Worm (Caenorhabditis elegans): ENCODE data around the gene F54A3.2.

Gene F54A3.2

DNA sequence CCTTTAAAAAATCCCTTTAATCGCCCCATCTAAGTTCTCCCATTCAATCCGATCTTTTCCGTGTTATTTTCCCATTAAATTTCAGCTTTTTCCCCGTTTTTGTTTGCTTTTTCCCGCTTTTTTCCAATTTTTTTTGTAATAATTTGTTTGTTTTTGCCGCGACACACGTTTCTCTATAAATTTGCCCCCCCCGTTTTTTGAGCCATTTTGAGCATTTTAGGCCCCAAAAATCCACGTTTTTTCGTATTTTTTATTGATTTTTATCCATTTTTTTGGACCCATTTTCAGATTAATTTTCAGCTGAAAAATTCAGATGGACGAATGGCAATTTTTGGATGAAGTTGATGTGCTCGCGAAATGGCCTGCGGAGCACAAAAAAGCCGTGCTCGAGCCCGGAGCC, at the start of gene F54A3.2:
F54A3.2 (plus strand) TSS at position 301 of the 400 bp plus-strand sequence.
- TF ChIP-seq W03F9.2 (tag; optimal IDR thresholded peaks at IDR 0.05) (no peak), dao-5 (tag; optimal IDR thresholded peaks at IDR 0.05) (no peak), him-1 (tag; optimal IDR thresholded peaks at IDR 0.05) (no peak)

DNA sequence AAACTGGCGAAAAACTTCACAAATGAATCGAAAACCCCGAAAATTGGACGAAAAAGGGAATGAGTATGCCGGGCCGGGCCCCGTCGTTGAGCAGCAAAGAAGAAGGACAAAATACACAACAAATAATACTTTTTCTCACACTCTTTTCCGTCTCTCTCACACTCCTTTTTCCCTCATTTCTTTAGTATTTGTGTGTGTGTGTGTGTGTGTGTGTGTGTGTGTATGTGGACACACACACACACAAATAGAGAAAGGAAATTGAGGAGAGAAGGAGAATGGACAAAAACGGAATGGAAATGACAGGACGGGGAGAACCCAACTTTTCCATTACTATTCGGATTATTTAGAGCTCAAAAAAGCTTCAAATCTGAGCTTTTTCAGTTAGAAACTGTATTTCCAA, 47.9 kb upstream of the F54A3.2 start:
- TF ChIP-seq him-1 (tag; optimal IDR thresholded peaks at IDR 0.05) (no peak), W03F9.2 (tag; optimal IDR thresholded peaks at IDR 0.05) (no peak), dao-5 (tag; optimal IDR thresholded peaks at IDR 0.05) (no peak)

DNA sequence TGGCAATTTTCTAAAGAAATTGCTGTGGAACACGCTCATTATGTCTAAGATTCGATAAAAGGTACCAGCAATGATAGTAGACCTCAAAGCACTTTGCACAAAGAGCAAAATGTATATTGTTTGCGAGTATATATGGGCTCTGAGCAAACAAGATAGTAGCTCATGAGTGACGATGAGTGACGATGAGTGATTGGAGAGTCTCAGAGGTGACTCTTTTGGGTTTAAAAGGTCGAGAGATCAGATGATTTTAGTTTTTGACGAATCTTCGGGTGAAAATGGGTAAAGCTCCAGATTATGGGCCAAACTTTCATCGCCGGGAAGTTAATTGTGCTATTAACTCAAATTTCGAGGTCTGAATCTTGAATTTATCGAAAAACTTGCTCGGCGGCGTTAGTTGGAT, 46.7 kb upstream of the F54A3.2 start:
- no peak for TF ChIP-seq dao-5 (tag; optimal IDR thresholded peaks at IDR 0.05)
- TF ChIP-seq W03F9.2 (tag; optimal IDR thresholded peaks at IDR 0.05): no peak
- TF ChIP-seq him-1 (tag; optimal IDR thresholded peaks at IDR 0.05): no peak

DNA sequence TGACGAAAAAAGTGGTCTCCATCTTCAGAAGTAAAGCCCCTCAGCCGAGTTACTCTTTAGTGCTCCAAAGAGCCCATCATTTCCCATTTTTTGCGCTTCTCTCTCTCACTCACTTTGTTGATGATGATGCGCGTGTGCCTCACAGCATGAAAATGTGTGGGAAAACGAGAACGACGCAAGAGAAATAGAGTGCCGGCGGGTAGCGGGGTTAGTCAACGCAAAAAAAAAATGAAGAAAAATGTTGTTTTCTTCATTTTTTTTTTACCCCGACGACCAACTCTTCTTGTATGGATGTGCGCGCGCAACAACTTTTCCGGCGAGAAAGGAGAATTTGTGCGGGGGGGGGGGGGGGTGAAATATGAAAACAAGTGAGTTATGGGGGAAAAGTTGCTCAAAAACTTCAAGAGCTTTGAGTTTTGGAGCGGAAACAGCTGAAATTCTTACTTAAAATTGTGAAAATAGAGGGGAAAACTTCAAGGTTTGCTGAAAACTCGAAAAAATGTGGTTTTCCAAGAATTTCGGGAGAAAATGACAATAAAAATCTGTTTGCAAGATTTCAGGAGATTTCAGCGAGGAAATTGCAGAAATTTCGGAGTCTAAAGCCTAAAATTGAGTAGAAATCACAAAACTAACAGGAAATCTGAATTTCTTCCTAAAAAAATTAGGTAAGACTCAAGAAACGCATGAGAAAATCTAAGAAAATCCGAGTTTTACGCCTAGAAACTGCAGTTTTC, 45.7 kb upstream of the F54A3.2 start, which contains the start of gene C33C12.1:
C33C12.1 (plus strand) TSS at position 684 of the 734 bp plus-strand sequence.
- TF ChIP-seq W03F9.2 (tag; optimal IDR thresholded peaks at IDR 0.05): no peak
- TF ChIP-seq him-1 (tag; optimal IDR thresholded peaks at IDR 0.05): peak; percentile 7
- TF ChIP-seq dao-5 (tag; optimal IDR thresholded peaks at IDR 0.05): no peak

DNA sequence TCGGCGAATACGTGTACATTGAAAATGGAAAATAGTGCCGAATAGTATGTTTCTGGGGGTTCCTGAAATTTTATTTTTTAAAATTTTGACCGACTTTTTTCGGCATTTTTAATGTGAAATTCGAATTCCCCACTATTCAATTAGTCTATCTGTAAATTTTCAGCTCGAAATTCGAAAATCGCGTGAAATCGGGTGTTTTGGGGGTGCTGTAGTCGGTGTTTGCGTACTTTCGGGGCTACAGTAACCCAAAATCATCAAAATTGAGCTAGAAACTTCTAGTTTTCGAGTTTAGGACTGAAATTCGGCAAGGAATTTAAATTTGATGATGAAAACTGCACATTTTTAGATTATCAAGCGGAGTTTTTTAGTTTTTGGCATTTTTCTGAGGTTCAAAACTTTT, 41.3 kb upstream of the F54A3.2 start:
- no peak for TF ChIP-seq him-1 (tag; optimal IDR thresholded peaks at IDR 0.05)
- TF ChIP-seq dao-5 (tag; optimal IDR thresholded peaks at IDR 0.05): no peak
- no peak for TF ChIP-seq W03F9.2 (tag; optimal IDR thresholded peaks at IDR 0.05)

DNA sequence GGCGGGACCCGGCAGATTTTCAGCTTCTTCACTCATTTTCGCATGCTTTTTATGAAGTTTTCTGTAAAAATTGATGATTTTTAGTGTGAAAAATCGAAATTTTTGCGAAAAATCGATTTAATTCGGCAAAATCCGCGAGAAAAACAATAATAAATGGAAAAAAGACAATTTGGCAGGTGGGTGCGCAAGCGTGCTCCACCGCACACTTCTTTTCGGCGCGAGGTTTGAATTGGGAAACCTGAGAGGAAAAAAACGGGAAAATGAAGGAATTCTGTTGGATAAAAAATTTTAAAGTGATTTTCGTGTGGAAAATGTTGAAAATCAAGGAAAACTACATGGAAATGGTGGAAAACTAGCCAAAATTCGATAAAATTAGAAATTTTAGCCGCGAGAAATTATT, 39.4 kb upstream of the F54A3.2 start, which contains the start of gene Y59C2A.2:
Y59C2A.2 (minus strand) TSS at position 61 of the 400 bp plus-strand sequence.
- TF ChIP-seq dao-5 (tag; optimal IDR thresholded peaks at IDR 0.05) (no peak), W03F9.2 (tag; optimal IDR thresholded peaks at IDR 0.05) (no peak), him-1 (tag; optimal IDR thresholded peaks at IDR 0.05) (no peak)

DNA sequence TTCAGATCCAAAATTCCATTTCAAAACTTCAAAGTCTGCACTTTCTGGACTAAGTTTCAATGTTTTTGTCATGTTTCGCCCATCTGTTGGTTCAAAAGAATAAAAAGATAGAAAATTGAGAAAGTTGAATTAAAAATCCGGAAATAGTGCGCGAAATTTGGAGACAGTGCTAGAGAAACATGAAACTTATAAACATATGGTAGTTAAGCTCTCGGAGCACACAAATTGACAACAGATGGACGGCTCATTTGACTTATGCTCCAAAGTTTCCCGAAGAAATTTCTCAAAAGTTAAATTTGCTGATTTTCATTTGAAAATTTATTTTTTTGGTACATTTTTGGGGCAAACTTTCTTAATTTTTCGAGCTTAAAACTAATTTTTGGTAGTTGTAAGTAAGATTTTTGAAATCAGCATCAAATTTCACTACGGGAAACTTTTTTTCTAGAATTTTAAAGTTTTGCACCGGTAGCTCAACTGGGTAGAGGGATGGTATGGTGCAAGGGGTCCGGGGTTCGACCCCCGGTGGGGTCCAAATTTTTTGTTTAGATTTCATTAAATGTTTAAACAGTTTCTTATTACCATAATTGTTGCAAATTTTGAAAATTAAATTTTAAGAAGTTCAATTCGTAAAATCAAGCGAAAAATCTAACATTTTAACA, 37.2 kb upstream of the F54A3.2 start:
- TF ChIP-seq dao-5 (tag; optimal IDR thresholded peaks at IDR 0.05): no peak
- TF ChIP-seq him-1 (tag; optimal IDR thresholded peaks at IDR 0.05): no peak

DNA sequence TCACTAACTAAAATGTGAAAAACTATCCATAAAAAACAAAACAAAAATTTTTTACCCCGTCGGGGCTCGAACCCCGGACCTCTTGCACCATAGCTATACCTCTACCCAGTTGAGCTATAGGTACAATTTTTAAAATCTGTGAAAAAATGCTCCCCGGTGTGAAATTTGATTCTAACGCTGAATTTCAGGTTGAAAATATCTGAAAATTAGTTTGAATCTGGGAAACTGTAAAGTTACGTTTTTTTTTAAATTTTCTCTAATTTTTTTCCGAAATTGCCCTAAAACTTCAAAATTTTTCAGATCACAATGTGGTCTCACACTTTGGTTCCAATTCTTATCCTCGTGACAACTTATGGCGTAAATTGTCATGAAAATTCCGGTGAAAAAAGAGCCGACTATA, 35.6 kb upstream of the F54A3.2 start, which contains the start of gene Y59C2A.1:
Y59C2A.1 (plus strand) TSS at position 301 of the 400 bp plus-strand sequence.
- no peak for TF ChIP-seq W03F9.2 (tag; optimal IDR thresholded peaks at IDR 0.05)
- TF ChIP-seq dao-5 (tag; optimal IDR thresholded peaks at IDR 0.05): no peak
- no peak for TF ChIP-seq him-1 (tag; optimal IDR thresholded peaks at IDR 0.05)

DNA sequence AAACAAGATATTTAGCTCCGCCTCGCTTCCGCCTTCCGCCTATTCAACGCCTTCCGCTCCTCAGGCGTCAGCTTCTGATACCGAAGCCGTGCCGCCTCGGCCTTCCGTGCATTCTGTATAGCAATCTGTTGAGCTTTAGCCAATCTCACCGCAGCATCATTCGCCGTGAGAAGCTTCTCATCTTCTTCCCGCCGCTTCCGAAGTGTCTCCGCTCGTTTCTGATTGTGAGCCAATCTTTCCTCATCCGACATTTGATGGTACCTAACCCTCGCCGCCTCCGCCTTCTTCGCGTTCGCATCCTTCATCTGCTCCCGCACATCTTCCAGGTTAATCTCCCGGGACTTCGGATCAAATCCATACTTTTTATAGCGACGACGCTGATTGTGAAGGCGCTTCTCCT, 27.9 kb upstream of the F54A3.2 start:
- TF ChIP-seq dao-5 (tag; optimal IDR thresholded peaks at IDR 0.05): no peak
- no peak for TF ChIP-seq him-1 (tag; optimal IDR thresholded peaks at IDR 0.05)
- TF ChIP-seq W03F9.2 (tag; optimal IDR thresholded peaks at IDR 0.05): no peak

DNA sequence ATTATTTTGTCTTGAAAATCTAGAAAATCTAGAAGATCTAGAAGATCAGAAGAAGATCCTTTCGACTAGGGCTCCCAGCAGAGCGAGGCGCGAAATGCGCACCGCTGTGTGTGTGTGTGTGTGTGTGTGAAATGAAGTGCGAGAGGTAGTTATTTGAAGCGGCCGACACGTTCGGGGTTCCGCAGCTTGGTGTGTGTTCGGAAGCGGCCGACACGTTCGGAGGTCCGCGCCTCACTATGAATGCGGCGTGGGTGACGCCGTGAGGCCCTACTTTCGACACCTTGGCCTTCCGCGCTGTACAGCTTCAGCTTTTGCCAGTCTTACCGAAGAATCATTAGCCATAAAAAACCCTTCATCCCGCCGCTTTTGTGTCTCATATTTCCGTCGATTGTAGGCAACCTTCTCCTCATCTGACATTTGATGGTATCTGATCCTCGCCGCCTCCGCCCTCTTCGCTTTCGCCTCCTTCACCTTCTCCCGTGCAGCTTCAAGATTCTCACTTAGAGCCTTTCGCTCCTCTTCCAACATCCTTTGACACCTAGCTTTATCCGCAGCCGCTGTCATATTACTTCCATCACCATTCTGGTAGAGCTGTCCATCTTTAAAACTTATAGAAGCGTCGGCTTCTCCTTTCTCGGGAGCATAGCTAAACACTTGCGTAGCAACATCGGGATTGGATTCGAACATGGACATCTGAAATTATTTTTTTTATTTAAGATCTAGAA, 26.3 kb upstream of the F54A3.2 start:
- no peak for TF ChIP-seq him-1 (tag; optimal IDR thresholded peaks at IDR 0.05)
- TF ChIP-seq dao-5 (tag; optimal IDR thresholded peaks at IDR 0.05): no peak
- TF ChIP-seq W03F9.2 (tag; optimal IDR thresholded peaks at IDR 0.05): no peak

DNA sequence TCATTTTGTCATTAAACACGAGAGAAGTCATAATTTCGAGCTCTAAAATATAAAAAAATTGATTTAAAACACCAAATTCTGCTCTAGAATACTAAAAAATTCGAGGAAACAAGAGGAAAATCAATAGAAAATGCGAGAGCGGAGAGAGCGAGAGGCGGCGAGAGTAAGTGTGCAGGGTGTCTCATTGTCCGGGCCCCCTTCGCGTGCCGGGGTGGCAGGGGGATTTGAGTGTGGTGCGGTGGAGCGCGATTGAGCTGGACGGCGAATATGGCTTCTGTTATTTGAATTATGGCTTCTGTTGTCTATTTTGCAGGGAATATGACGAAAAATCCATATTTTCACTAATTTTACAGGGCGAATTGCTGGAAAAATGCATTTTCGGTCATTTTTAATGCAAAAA, 23.6 kb upstream of the F54A3.2 start, which contains the start of gene Y59C2A.3:
Y59C2A.3 (minus strand) TSS at position 42 of the 400 bp plus-strand sequence.
- no peak for TF ChIP-seq him-1 (tag; optimal IDR thresholded peaks at IDR 0.05)

DNA sequence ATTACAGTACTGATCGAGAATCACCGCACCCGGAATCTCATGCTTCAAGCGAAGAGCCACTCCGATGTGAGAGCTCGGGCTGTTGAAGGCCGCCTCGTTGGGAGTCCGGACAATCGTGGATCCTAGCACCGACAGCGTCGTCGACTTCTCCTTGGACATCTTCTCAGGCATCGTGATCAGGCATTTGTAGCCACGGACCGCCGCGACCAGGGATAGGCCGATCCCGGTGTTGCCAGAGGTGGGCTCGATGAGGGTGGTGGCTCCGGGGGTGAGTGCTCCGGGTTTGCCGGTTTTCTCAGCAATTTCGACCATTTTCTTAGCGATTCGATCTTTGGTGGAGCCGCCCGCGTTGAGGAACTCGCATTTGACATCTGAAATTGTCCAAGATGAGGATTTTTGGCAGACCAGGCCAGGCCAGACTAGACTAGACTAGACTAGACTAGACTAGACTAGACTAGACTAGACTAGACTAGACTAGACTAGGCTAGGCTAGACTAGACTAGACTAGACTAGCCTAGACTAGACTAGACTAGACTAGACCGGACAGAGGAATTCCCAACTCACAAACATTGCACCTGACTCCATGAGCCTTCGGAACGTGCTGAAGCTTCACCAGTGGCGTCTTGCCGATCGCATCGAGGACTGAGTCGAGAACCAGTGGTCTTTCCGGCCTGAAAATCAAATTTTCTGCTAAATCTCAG, 22.1 kb upstream of the F54A3.2 start:
- TF ChIP-seq dao-5 (tag; optimal IDR thresholded peaks at IDR 0.05): no peak
- TF ChIP-seq him-1 (tag; optimal IDR thresholded peaks at IDR 0.05): no peak
- no peak for TF ChIP-seq W03F9.2 (tag; optimal IDR thresholded peaks at IDR 0.05)

DNA sequence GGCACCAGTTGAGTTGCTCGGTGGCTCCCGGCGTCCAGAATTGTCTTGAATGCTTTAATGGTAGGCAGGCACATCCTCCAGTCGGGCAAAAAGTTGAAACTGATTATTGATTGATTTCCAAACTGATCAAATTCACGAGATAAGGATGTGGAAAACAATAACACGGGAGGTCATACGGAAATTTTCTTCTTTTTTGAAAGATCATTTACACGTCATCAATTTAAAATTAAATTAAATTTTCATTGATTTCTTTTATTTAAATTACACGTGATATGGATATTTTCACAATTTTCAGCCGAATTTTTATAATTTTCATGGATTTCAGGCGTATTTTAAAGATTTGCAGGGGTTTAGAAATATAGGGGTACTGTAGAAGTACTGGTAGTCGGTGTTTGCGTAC, 20.0 kb upstream of the F54A3.2 start, which contains the start of gene cbs-2:
cbs-2 (minus strand) TSS at position 101 of the 400 bp plus-strand sequence.
- TF ChIP-seq W03F9.2 (tag; optimal IDR thresholded peaks at IDR 0.05) (no peak), dao-5 (tag; optimal IDR thresholded peaks at IDR 0.05) (no peak), him-1 (tag; optimal IDR thresholded peaks at IDR 0.05) (no peak)

Data from whole organism, L4/young adult.